Worm (Caenorhabditis elegans) whole organism, L2 larva: ENCODE results near the gene B0496.1.

Experiments used
- F13H6.1 ChIP-seq: sonication (generic microtip); optimal IDR thresholded peaks from 2 replicates; lab custom pipeline; 2016; ENCODE audit warnings: missing genetic modification characterization, missing compliant biosample characterization
- R02D3.7 ChIP-seq: fragments of 150-350 bp; optimal IDR thresholded peaks from 2 replicates; lab custom pipeline; 2014; ENCODE audit warnings: missing biosample characterization, missing genetic modification characterization
- alr-1 ChIP-seq: fragments of 150-350 bp; optimal IDR thresholded peaks from 2 replicates; lab custom pipeline; 2014; ENCODE audit warnings: missing biosample characterization, missing genetic modification characterization
- blmp-1 ChIP-seq: sonication (generic microtip); optimal IDR thresholded peaks from 2 replicates; lab custom pipeline; 2017; ENCODE audit warnings: missing genetic modification characterization, mild to moderate bottlenecking, missing compliant biosample characterization, antibody characterized with exemption, moderate library complexity; ENCODE audit not compliant: insufficient read depth
- ceh-82 ChIP-seq: fragments of 150-350 bp; optimal IDR thresholded peaks from 2 replicates; lab custom pipeline; 2014; ENCODE audit warnings: missing biosample characterization, missing genetic modification characterization
- crh-2 ChIP-seq: sonication (generic microtip); optimal IDR thresholded peaks from 2 replicates; lab custom pipeline; 2017; ENCODE audit warnings: missing biosample characterization, missing genetic modification characterization
- egl-27 ChIP-seq: sonication (generic microtip); optimal IDR thresholded peaks from 3 replicates; lab custom pipeline; 2017; ENCODE audit warnings: missing biosample characterization, missing genetic modification reagents, missing genetic modification characterization
- fos-1 ChIP-seq: fragments of 150-350 bp; optimal IDR thresholded peaks from 2 replicates; lab custom pipeline; 2014; ENCODE audit warnings: missing biosample characterization, missing genetic modification characterization
- lin-11 ChIP-seq: fragments of 150-350 bp; sonication (generic microtip); optimal IDR thresholded peaks from 2 replicates; lab custom pipeline; 2014; ENCODE audit warnings: missing biosample characterization, missing genetic modification characterization, inconsistent platforms, mixed read lengths
- lin-39 ChIP-seq: fragments of 150-350 bp; optimal IDR thresholded peaks from 2 replicates; lab custom pipeline; 2014; ENCODE audit warnings: missing biosample characterization, missing genetic modification reagents, missing genetic modification characterization
- lsy-2 ChIP-seq, 2 experiments: fragments of 150-350 bp in 1 of 2; sonication (generic microtip) in 1 of 2; optimal IDR thresholded peaks; 2 replicates each; lab custom pipeline; 2014 to 2017; ENCODE audit warnings: missing biosample characterization in 2 of 2, missing genetic modification characterization in 2 of 2
- mbf-1 ChIP-seq: sonication (generic microtip); optimal IDR thresholded peaks from 2 replicates; lab custom pipeline; 2017; ENCODE audit warnings: missing biosample characterization, missing genetic modification characterization
- mdl-1 ChIP-seq, 2 experiments: fragments of 150-350 bp in 1 of 2; sonication (generic microtip) in 1 of 2; optimal IDR thresholded peaks; 2 replicates each; lab custom pipeline; 2017; ENCODE audit warnings: missing biosample characterization in 2 of 2, missing genetic modification characterization in 2 of 2
- nhr-10 ChIP-seq: sonication (generic microtip); optimal IDR thresholded peaks from 2 replicates; lab custom pipeline; 2017; ENCODE audit warnings: missing biosample characterization, missing genetic modification characterization
- nhr-129 ChIP-seq: fragments of 150-350 bp; optimal IDR thresholded peaks from 2 replicates; lab custom pipeline; 2014; ENCODE audit warnings: missing biosample characterization, missing genetic modification characterization
- nhr-21 ChIP-seq: fragments of 150-350 bp; optimal IDR thresholded peaks from 2 replicates; lab custom pipeline; 2014; ENCODE audit warnings: missing biosample characterization, missing genetic modification characterization
- nhr-23 ChIP-seq: fragments of 150-350 bp; optimal IDR thresholded peaks from 2 replicates; lab custom pipeline; 2014; ENCODE audit warnings: missing biosample characterization, missing genetic modification reagents, missing genetic modification characterization
- nhr-237 ChIP-seq: fragments of 150-350 bp; optimal IDR thresholded peaks from 2 replicates; lab custom pipeline; 2014; ENCODE audit warnings: missing biosample characterization, missing genetic modification characterization
- nhr-25 ChIP-seq: fragments of 150-350 bp; sonication (generic microtip); optimal IDR thresholded peaks from 3 replicates; lab custom pipeline; 2014; ENCODE audit warnings: missing biosample characterization, missing genetic modification characterization
- nhr-6 ChIP-seq: fragments of 150-350 bp; optimal IDR thresholded peaks from 2 replicates; lab custom pipeline; 2014; ENCODE audit warnings: missing biosample characterization, missing genetic modification characterization
- peb-1 ChIP-seq: fragments of 150-350 bp; optimal IDR thresholded peaks from 2 replicates; lab custom pipeline; 2014; ENCODE audit warnings: missing biosample characterization, missing genetic modification characterization
- sem-4 ChIP-seq: fragments of 150-350 bp; optimal IDR thresholded peaks from 2 replicates; lab custom pipeline; 2014; ENCODE audit warnings: missing biosample characterization, missing genetic modification reagents, missing genetic modification characterization
- skn-1 ChIP-seq: sonication (generic microtip); optimal IDR thresholded peaks from 2 replicates; lab custom pipeline; 2017; ENCODE audit warnings: missing biosample characterization, missing genetic modification characterization
- sma-3 ChIP-seq: sonication (generic microtip); optimal IDR thresholded peaks from 2 replicates; lab custom pipeline; 2016; ENCODE audit warnings: missing genetic modification reagents, missing genetic modification characterization, missing compliant biosample characterization
- sma-9 ChIP-seq, 2 experiments: fragments of 150-350 bp in 1 of 2; sonication (generic microtip) in 1 of 2; optimal IDR thresholded peaks; 2 replicates each; lab custom pipeline; 2014 to 2016; ENCODE audit warnings: missing genetic modification characterization in 2 of 2, mild to moderate bottlenecking in 1 of 2, missing biosample characterization in 1 of 2, missing compliant biosample characterization in 1 of 2, missing genetic modification reagents in 1 of 2, moderate library complexity in 1 of 2
- unc-39 ChIP-seq: fragments of 150-350 bp; optimal IDR thresholded peaks from 2 replicates; lab custom pipeline; 2014; ENCODE audit warnings: missing biosample characterization, missing genetic modification characterization
- unc-62 ChIP-seq: fragments of 150-350 bp; optimal IDR thresholded peaks from 2 replicates; lab custom pipeline; 2014; ENCODE audit warnings: missing biosample characterization, missing genetic modification reagents, missing genetic modification characterization
- ztf-11 ChIP-seq: sonication (generic microtip); optimal IDR thresholded peaks from 2 replicates; lab custom pipeline; 2017; ENCODE audit warnings: missing biosample characterization, missing genetic modification characterization
- ztf-4 ChIP-seq: fragments of 150-350 bp; optimal IDR thresholded peaks from 2 replicates; lab custom pipeline; 2014; ENCODE audit warnings: missing biosample characterization, missing genetic modification characterization

The B0496.1 gene

ce11 chrIV:7456225-7456624 lies 10.1 kb downstream of the B0496.1 start, which contains the start of gene F13B6.1:
F13B6.1 (plus strand) TSS chrIV:7456525.
- no peak for TF ChIP-seq nhr-6 (tag; lab: Kevin White, UChicago)
- no peak for TF ChIP-seq R02D3.7 (tag; lab: Kevin White, UChicago)
- TF ChIP-seq ceh-82 (tag; lab: Kevin White, UChicago) = no peak
- TF ChIP-seq lsy-2 (tag; optimal IDR thresholded peaks at IDR 0.05; lab: Kevin White, UChicago) = no peak
- no peak for TF ChIP-seq egl-27 (tag; lab: Kevin White, UChicago)
- TF ChIP-seq nhr-129 (tag; lab: Kevin White, UChicago) = no peak
- no peak for TF ChIP-seq alr-1 (tag; lab: Kevin White, UChicago)
- no peak for TF ChIP-seq unc-39

ce11 chrIV:7460225-7460624 lies 14.1 kb downstream of the B0496.1 start, which contains the start of gene F13B6.2:
F13B6.2 (minus strand) TSS chrIV:7460325.
- TF ChIP-seq fos-1 (peak; percentile 34), F13H6.1 (tag; lab: Kevin White, UChicago) (no peak), lin-39 (no peak), nhr-25 (tag; lab: Kevin White, UChicago) (no peak), crh-2 (tag; lab: Kevin White, UChicago) (no peak), nhr-10 (tag; lab: Kevin White, UChicago) (no peak)

- TF ChIP-seq unc-62 (no peak), nhr-6 (tag; lab: Kevin White, UChicago) (no peak), nhr-23 (tag; lab: Kevin White, UChicago) (no peak), ztf-4 (tag; lab: Kevin White, UChicago) (no peak), alr-1 (tag; lab: Kevin White, UChicago) (no peak), nhr-21 (tag; lab: Kevin White, UChicago) (no peak), sma-3 (GFP tag; lab: Kevin White, UChicago) (no peak), nhr-129 (tag; lab: Kevin White, UChicago) (no peak), unc-39 (no peak), mbf-1 (tag; lab: Kevin White, UChicago) (no peak), R02D3.7 (tag; lab: Kevin White, UChicago) (no peak), mdl-1 (tag; optimal IDR thresholded peaks at IDR 0.05; lab: Kevin White, UChicago) (no peak), nhr-237 (no peak), sem-4 (tag; lab: Kevin White, UChicago) (no peak), lin-39 (no peak), nhr-10 (tag; lab: Kevin White, UChicago) (no peak), F13H6.1 (tag; lab: Kevin White, UChicago) (no peak)
Measured at ce11 chrIV:7465857-7466256, 19.8 kb downstream of the B0496.1 start, which contains the start of gene F13B6.3. F13B6.3 (minus strand) TSS chrIV:7465957.

ce11 chrIV:7467170-7467569 lies 21.1 kb downstream of the B0496.1 start:
- TF ChIP-seq ztf-4 (tag; lab: Kevin White, UChicago) = no peak
- TF ChIP-seq fos-1 = peak; percentile 12

- TF ChIP-seq fos-1 (peak; percentile 62), blmp-1 (no peak)
Measured at ce11 chrIV:7468638-7469037, 22.5 kb downstream of the B0496.1 start.

ce11 chrIV:7469782-7470413 lies 23.8 kb downstream of the B0496.1 start, which contains the start of gene F55G1.7:
F55G1.7 (minus strand) TSS chrIV:7469832.
- TF ChIP-seq lin-11 (tag; lab: Kevin White, UChicago) = no peak
- TF ChIP-seq sma-9 (GFP tag; optimal IDR thresholded peaks at IDR 0.05; lab: Kevin White, UChicago) = peak; percentile 47
- no peak for TF ChIP-seq sma-9 (tag; optimal IDR thresholded peaks at IDR 0.05; lab: Kevin White, UChicago)
- TF ChIP-seq ztf-11 (tag; lab: Kevin White, UChicago) = no peak
- TF ChIP-seq, all 48 proteins: peak for 1

- no peak for TF ChIP-seq peb-1 (tag; lab: Kevin White, UChicago)
- no peak for TF ChIP-seq skn-1 (tag; lab: Kevin White, UChicago)
Measured at ce11 chrIV:7473159-7473649, 27.1 kb downstream of the B0496.1 start, which contains the start of the genes plk-3 and F55G1.6. plk-3 (minus strand) TSS chrIV:7473209. F55G1.6 (plus strand) TSS chrIV:7473517.
